Worm (Caenorhabditis elegans): ENCODE measurements around the gene his-1.
A peak's percentile ranks its signal among the peaks of the same experiment; 100 is the strongest.

his-1 gene

ce11 chrV:16075250-16075709 is 33.0 kb downstream of the his-1 start, which contains the start of the genes F14H3.12 and srj-29 (continued):
- TF ChIP-seq hmg-1.1 (GFP tag; IDR thresholded peaks at IDR 0.05) = no peak
- TF ChIP-seq hlh-11 (tag; optimal IDR thresholded peaks at IDR 0.05) = peak; percentile 49
- no peak for TF ChIP-seq set-16 (GFP tag; IDR thresholded peaks at IDR 0.05)
- no peak for TF ChIP-seq mes-2 (tag; optimal IDR thresholded peaks at IDR 0.05; ENCODE audit: poor library complexity, severe bottlenecking)
- TF ChIP-seq lin-13 (GFP tag; optimal IDR thresholded peaks at IDR 0.05) = no peak
- TF ChIP-seq arid-1 (GFP tag; conservative IDR thresholded peaks at IDR 0.05) = no peak
- no peak for TF ChIP-seq jun-1 (tag; optimal IDR thresholded peaks at IDR 0.05)
- no peak for TF ChIP-seq ama-1 (optimal IDR thresholded peaks at IDR 0.05)
- no peak for TF ChIP-seq duxl-1 (tag; optimal IDR thresholded peaks at IDR 0.05; ENCODE audit: poor library complexity)
- TF ChIP-seq rbr-2 (tag; optimal IDR thresholded peaks at IDR 0.05) = no peak
- peak; percentile 79 for TF ChIP-seq dve-1 (tag; optimal IDR thresholded peaks at IDR 0.05; ENCODE audit: insufficient read depth)
- no peak for TF ChIP-seq daf-16 (GFP tag; optimal IDR thresholded peaks at IDR 0.05)
- peak; percentile 83 for TF ChIP-seq daf-16 (tag; optimal IDR thresholded peaks at IDR 0.05)
- no peak for TF ChIP-seq hif-1 (tag; optimal IDR thresholded peaks at IDR 0.05)
- TF ChIP-seq mxl-3 (GFP tag; optimal IDR thresholded peaks at IDR 0.05) = no peak
- TF ChIP-seq nhr-48 (tag; optimal IDR thresholded peaks at IDR 0.05) = no peak
- no peak for TF ChIP-seq lin-38 (GFP tag; IDR thresholded peaks at IDR 0.05)
- TF ChIP-seq zip-11 (GFP tag; IDR thresholded peaks at IDR 0.05) = no peak
- TF ChIP-seq nhr-77 (tag; optimal IDR thresholded peaks at IDR 0.05) = peak; percentile 52
- TF ChIP-seq F44E2.7 (GFP tag; IDR thresholded peaks at IDR 0.05) = no peak
- no peak for TF ChIP-seq madf-5 (GFP tag; IDR thresholded peaks at IDR 0.05)
- TF ChIP-seq attf-4 (tag; optimal IDR thresholded peaks at IDR 0.05) = no peak

- TF ChIP-seq tra-1 (GFP tag; IDR thresholded peaks at IDR 0.05) (no peak), madf-9 (GFP tag; conservative IDR thresholded peaks at IDR 0.05) (no peak), ces-1 (GFP tag; optimal IDR thresholded peaks at IDR 0.05) (no peak), aly-2 (tag; optimal IDR thresholded peaks at IDR 0.05) (no peak), set-16 (GFP tag; IDR thresholded peaks at IDR 0.05) (no peak), ZK546.5 (tag; optimal IDR thresholded peaks at IDR 0.05) (no peak), php-3 (GFP tag; IDR thresholded peaks at IDR 0.05) (peak; percentile 68; the same call in 1 of the 2 replicates), dve-1 (tag; optimal IDR thresholded peaks at IDR 0.05; ENCODE audit: insufficient read depth) (peak; percentile 41), Y105C5A.15 (GFP tag; IDR thresholded peaks at IDR 0.05) (no peak), lin-39 (tag; optimal IDR thresholded peaks at IDR 0.05) (no peak), saeg-2 (GFP tag; IDR thresholded peaks at IDR 0.05) (no peak), lin-38 (GFP tag; IDR thresholded peaks at IDR 0.05) (no peak), jun-1 (tag; optimal IDR thresholded peaks at IDR 0.05) (no peak), mep-1 (tag; optimal IDR thresholded peaks at IDR 0.05) (no peak), arid-1 (GFP tag; conservative IDR thresholded peaks at IDR 0.05) (no peak), zip-11 (GFP tag; IDR thresholded peaks at IDR 0.05) (no peak), unc-130 (GFP tag; optimal IDR thresholded peaks at IDR 0.05) (no peak), unc-39 (tag; optimal IDR thresholded peaks at IDR 0.05) (no peak), ztf-11 (tag; optimal IDR thresholded peaks at IDR 0.05) (no peak), ceh-28 (tag; optimal IDR thresholded peaks at IDR 0.05) (no peak), ctbp-1 (GFP tag; IDR thresholded peaks at IDR 0.05) (no peak), spr-1 (tag; optimal IDR thresholded peaks at IDR 0.05) (no peak), duxl-1 (tag; optimal IDR thresholded peaks at IDR 0.05; ENCODE audit: poor library complexity) (no peak), nhr-6 (tag; optimal IDR thresholded peaks at IDR 0.05) (no peak), fos-1 (tag; optimal IDR thresholded peaks at IDR 0.05) (no peak), dmd-8 (GFP tag; IDR thresholded peaks at IDR 0.05) (no peak), hmg-1.1 (GFP tag; IDR thresholded peaks at IDR 0.05) (no peak), ceh-82 (tag; optimal IDR thresholded peaks at IDR 0.05) (no peak), nhr-48 (tag; optimal IDR thresholded peaks at IDR 0.05) (peak; percentile 14), F44E2.7 (GFP tag; IDR thresholded peaks at IDR 0.05) (no peak), hif-1 (tag; optimal IDR thresholded peaks at IDR 0.05) (no peak), nhr-28 (tag; optimal IDR thresholded peaks at IDR 0.05) (peak; percentile 84), daf-16 (GFP tag; optimal IDR thresholded peaks at IDR 0.05) (no peak), daf-16 (tag; optimal IDR thresholded peaks at IDR 0.05) (peak; percentile 42), rbr-2 (tag; optimal IDR thresholded peaks at IDR 0.05) (no peak), tag-97 (GFP tag; IDR thresholded peaks at IDR 0.05) (no peak), nhr-10 (tag; optimal IDR thresholded peaks at IDR 0.05) (no peak), dmd-6 (GFP tag; IDR thresholded peaks at IDR 0.05) (peak; percentile 76), F10B5.3 (tag; optimal IDR thresholded peaks at IDR 0.05) (no peak), ZK337.2 (GFP tag; IDR thresholded peaks at IDR 0.05) (no peak)
These were observed 37.7 kb downstream of the his-1 start for ce11 chrV:16080039-16080438.

All from whole organism, L4 larva.